Fruit fly (Drosophila melanogaster) whole organism, embryonic: ENCODE measurements around the gene CG7506.

Experiments
- Ada2b ChIP-seq: fragments of 200-800 bp; sonication (Bioruptor generic); IDR thresholded peaks from 2 replicates; pipeline ENCODE4 v1.3.6; 2022; ENCODE audit warnings: missing biosample characterization, missing genetic modification characterization
- CG10431 ChIP-seq: fragments of 200-800 bp; sonication (Bioruptor generic); optimal IDR thresholded peaks from 3 replicates; lab custom pipeline; 2018; ENCODE audit warnings: missing biosample characterization, mild to moderate bottlenecking, missing genetic modification characterization
- CG12219 ChIP-seq: fragments of 200-800 bp; sonication (Bioruptor generic); optimal IDR thresholded peaks from 3 replicates; lab custom pipeline; 2018; ENCODE audit warnings: missing biosample characterization, mild to moderate bottlenecking, missing genetic modification characterization
- CG12391 ChIP-seq: fragments of 200-800 bp; sonication (Bioruptor generic); optimal IDR thresholded peaks from 3 replicates; lab custom pipeline; 2018; ENCODE audit warnings: missing biosample characterization, mild to moderate bottlenecking, missing genetic modification characterization, moderate library complexity
- CG12769 ChIP-seq: fragments of 200-800 bp; sonication (Bioruptor generic); optimal IDR thresholded peaks from 2 replicates; lab custom pipeline; 2019; ENCODE audit warnings: missing biosample characterization, mild to moderate bottlenecking, missing genetic modification characterization, moderate library complexity
- CG14710 ChIP-seq: fragments of 200-800 bp; sonication (Bioruptor generic); optimal IDR thresholded peaks from 3 replicates; lab custom pipeline; 2019; ENCODE audit warnings: missing biosample characterization, mild to moderate bottlenecking, missing genetic modification characterization, moderate library complexity
- CG15269 ChIP-seq: fragments of 200-800 bp; sonication (Bioruptor generic); optimal IDR thresholded peaks from 2 replicates; lab custom pipeline; 2018; ENCODE audit warnings: missing biosample characterization, mild to moderate bottlenecking, missing genetic modification characterization, moderate library complexity
- CG15696 ChIP-seq: fragments of 200-800 bp; sonication (Bioruptor generic); optimal IDR thresholded peaks from 2 replicates; lab custom pipeline; 2019; ENCODE audit warnings: missing biosample characterization, mild to moderate bottlenecking, missing genetic modification characterization, moderate library complexity
- CG17328 ChIP-seq: fragments of 200-800 bp; sonication (Bioruptor generic); IDR thresholded peaks from 2 replicates; pipeline ENCODE4 v1.3.6; 2022; ENCODE audit warnings: missing biosample characterization, missing genetic modification characterization
- CG17361 ChIP-seq: fragments of 200-800 bp; sonication (Bioruptor generic); IDR thresholded peaks from 3 replicates; pipeline ENCODE4 v1.3.6; 2022; ENCODE audit warnings: missing biosample characterization, missing genetic modification characterization
- CG17829 ChIP-seq: fragments of 200-800 bp; optimal IDR thresholded peaks from 2 replicates; lab custom pipeline; 2019; ENCODE audit warnings: missing biosample characterization, mild to moderate bottlenecking, missing genetic modification characterization, moderate library complexity
- CG18599 ChIP-seq: fragments of 200-800 bp; sonication (Bioruptor generic); optimal IDR thresholded peaks from 3 replicates; lab custom pipeline; 2017; ENCODE audit warnings: missing biosample characterization, missing genetic modification characterization, mild to moderate bottlenecking, moderate library complexity, missing genetic modification reagents
- CG2129 ChIP-seq: fragments of 200-800 bp; sonication (Bioruptor generic); IDR thresholded peaks from 2 replicates; pipeline ENCODE4 v1.3.6; 2022; ENCODE audit warnings: missing biosample characterization, missing genetic modification characterization; ENCODE audit not compliant: partially characterized antibody
- CG30403 ChIP-seq: fragments of 200-800 bp; sonication (Bioruptor generic); optimal IDR thresholded peaks from 3 replicates; lab custom pipeline; 2016; ENCODE audit warnings: missing biosample characterization, missing genetic modification characterization
- CG30431 ChIP-seq: fragments of 200-800 bp; sonication (Bioruptor generic); optimal IDR thresholded peaks from 2 replicates; lab custom pipeline; 2017; ENCODE audit warnings: missing biosample characterization, missing genetic modification characterization
- CG31388 ChIP-seq: fragments of 200-800 bp; sonication (Bioruptor generic); optimal IDR thresholded peaks from 2 replicates; lab custom pipeline; 2016; ENCODE audit warnings: missing biosample characterization, missing genetic modification characterization
- CG4282 ChIP-seq: fragments of 200-800 bp; sonication (Bioruptor generic); optimal IDR thresholded peaks from 2 replicates; lab custom pipeline; 2016; ENCODE audit warnings: missing biosample characterization, missing genetic modification characterization
- CG4707 ChIP-seq: fragments of 200-800 bp; sonication (Bioruptor generic); optimal IDR thresholded peaks from 2 replicates; lab custom pipeline; 2018; ENCODE audit warnings: missing biosample characterization, mild to moderate bottlenecking, missing genetic modification characterization, moderate library complexity
- CG7556 ChIP-seq: fragments of 200-800 bp; sonication (Bioruptor generic); optimal IDR thresholded peaks from 2 replicates; lab custom pipeline; 2017; ENCODE audit warnings: missing biosample characterization, mild to moderate bottlenecking, missing genetic modification characterization
- CG9817 ChIP-seq: fragments of 200-800 bp; sonication (Bioruptor generic); optimal IDR thresholded peaks from 2 replicates; lab custom pipeline; 2018; ENCODE audit warnings: missing biosample characterization, mild to moderate bottlenecking, missing genetic modification characterization, moderate library complexity
- CkIIα-i1 ChIP-seq: fragments of 200-800 bp; sonication (Bioruptor generic); IDR thresholded peaks from 2 replicates; pipeline ENCODE4 v1.3.6; 2022; ENCODE audit warnings: missing biosample characterization, missing genetic modification characterization
- Dbx ChIP-seq: fragments of 200-800 bp; sonication (Bioruptor generic); IDR thresholded peaks from 3 replicates; pipeline ENCODE4 v1.3.6; 2022; ENCODE audit warnings: missing biosample characterization, missing genetic modification characterization
- Deaf1 ChIP-seq: fragments of 200-800 bp; optimal IDR thresholded peaks from 3 replicates; lab custom pipeline; 2019; ENCODE audit warnings: missing biosample characterization, mild to moderate bottlenecking, missing genetic modification characterization, moderate library complexity
- Dek ChIP-seq: fragments of 200-800 bp; sonication (Bioruptor generic); optimal IDR thresholded peaks from 3 replicates; lab custom pipeline; 2019; ENCODE audit warnings: missing biosample characterization, mild to moderate bottlenecking, missing genetic modification characterization, moderate library complexity
- Doc3 ChIP-seq: fragments of 200-800 bp; sonication (Bioruptor generic); IDR thresholded peaks from 3 replicates; pipeline ENCODE4 v1.3.6; 2022; ENCODE audit warnings: missing biosample characterization, missing genetic modification characterization; ENCODE audit not compliant: partially characterized antibody
- Jarid2 ChIP-seq: fragments of 200-800 bp; sonication (Bioruptor generic); optimal IDR thresholded peaks from 3 replicates; lab custom pipeline; 2017; ENCODE audit warnings: mild to moderate bottlenecking, missing biosample characterization, missing genetic modification reagents, missing genetic modification characterization
- Nf-YB ChIP-seq: fragments of 200-800 bp; sonication (Bioruptor generic); optimal IDR thresholded peaks from 3 replicates; lab custom pipeline; 2019; ENCODE audit warnings: missing biosample characterization, mild to moderate bottlenecking, missing genetic modification characterization, moderate library complexity
- Opbp ChIP-seq: fragments of 200-800 bp; sonication (Bioruptor generic); IDR thresholded peaks from 3 replicates; pipeline ENCODE4 v1.3.6; 2022; ENCODE audit warnings: missing biosample characterization, missing genetic modification characterization; ENCODE audit not compliant: partially characterized antibody
- Spps ChIP-seq: fragments of 200-800 bp; sonication (Bioruptor generic); optimal IDR thresholded peaks from 2 replicates; lab custom pipeline; 2018; ENCODE audit warnings: missing biosample characterization, mild to moderate bottlenecking, missing genetic modification characterization
- Xbp1 ChIP-seq: fragments of 200-800 bp; sonication (Bioruptor generic); optimal IDR thresholded peaks from 3 replicates; lab custom pipeline; 2016; ENCODE audit warnings: missing biosample characterization, mild to moderate bottlenecking, missing genetic modification characterization
- aop ChIP-seq: fragments of 200-800 bp; sonication (Bioruptor generic); IDR thresholded peaks from 2 replicates; pipeline ENCODE4 v1.3.6; 2022; ENCODE audit warnings: missing biosample characterization, missing genetic modification characterization
- az2 ChIP-seq: fragments of 200-800 bp; sonication (Bioruptor generic); optimal IDR thresholded peaks from 3 replicates; lab custom pipeline; 2016; ENCODE audit warnings: missing biosample characterization, missing genetic modification characterization
- bcd ChIP-seq: fragments of 200-800 bp; sonication (Bioruptor generic); optimal IDR thresholded peaks from 2 replicates; lab custom pipeline; 2017; ENCODE audit warnings: missing biosample characterization, mild to moderate bottlenecking, missing genetic modification characterization
- bowl ChIP-seq: fragments of 200-800 bp; sonication (Bioruptor generic); IDR thresholded peaks from 2 replicates; pipeline ENCODE4 v1.3.6; 2022; ENCODE audit warnings: missing biosample characterization, missing genetic modification characterization
- dm ChIP-seq: fragments of 200-800 bp; sonication (Bioruptor generic); optimal IDR thresholded peaks from 3 replicates; lab custom pipeline; 2016; ENCODE audit warnings: missing biosample characterization, missing genetic modification characterization
- fd96Cb ChIP-seq: fragments of 200-800 bp; sonication (Bioruptor generic); optimal IDR thresholded peaks from 2 replicates; lab custom pipeline; 2018; ENCODE audit warnings: missing biosample characterization, mild to moderate bottlenecking, missing genetic modification characterization, moderate library complexity
- jigr1 ChIP-seq: fragments of 200-800 bp; sonication (Bioruptor generic); IDR thresholded peaks from 3 replicates; pipeline ENCODE4 v1.3.6; 2022; ENCODE audit warnings: missing biosample characterization, missing genetic modification characterization
- klu ChIP-seq: fragments of 200-800 bp; sonication (Bioruptor generic); IDR thresholded peaks from 2 replicates; pipeline ENCODE4 v1.3.6; 2022; ENCODE audit warnings: missing biosample characterization, missing genetic modification characterization
- lab ChIP-seq: fragments of 200-800 bp; sonication (Bioruptor generic); optimal IDR thresholded peaks from 3 replicates; lab custom pipeline; 2017; ENCODE audit warnings: missing biosample characterization, missing genetic modification characterization, mild to moderate bottlenecking, moderate library complexity, missing genetic modification reagents
- mam ChIP-seq: fragments of 200-800 bp; sonication (Bioruptor generic); optimal IDR thresholded peaks from 3 replicates; lab custom pipeline; 2016; ENCODE audit warnings: missing biosample characterization, missing genetic modification characterization
- oc ChIP-seq: fragments of 200-800 bp; sonication (Bioruptor generic); optimal IDR thresholded peaks from 2 replicates; lab custom pipeline; 2018; ENCODE audit warnings: missing biosample characterization, mild to moderate bottlenecking, missing genetic modification characterization, moderate library complexity
- org-1 ChIP-seq: fragments of 200-800 bp; sonication (Bioruptor generic); optimal IDR thresholded peaks from 2 replicates; lab custom pipeline; 2017; ENCODE audit warnings: missing biosample characterization, missing genetic modification characterization
- otp ChIP-seq: fragments of 200-800 bp; sonication (Bioruptor generic); IDR thresholded peaks from 3 replicates; pipeline ENCODE4, ENCODE4 v1.3.6; 2022; ENCODE audit warnings: missing biosample characterization, missing genetic modification characterization
- pan ChIP-seq, 4 experiments: fragments of >200 bp in 3 of 4; fragments of 200-800 bp in 1 of 4; sonication (Bioruptor generic) in 1 of 4; optimal IDR thresholded peaks in 3 of 4; IDR thresholded peaks in 1 of 4; 2 replicates each; pipeline versions ENCODE4 v1.3.6 to Lab custom; 2017 to 2022; ENCODE audit warnings: missing biosample characterization in 2 of 4, missing genetic modification characterization in 2 of 4, mixed read lengths in 1 of 4
- ranshi ChIP-seq: fragments of 200-800 bp; sonication (Bioruptor generic); IDR thresholded peaks from 2 replicates; pipeline ENCODE4 v1.3.6; 2022; ENCODE audit warnings: missing biosample characterization, missing genetic modification characterization
- sisA ChIP-seq: fragments of 200-800 bp; sonication (Bioruptor generic); IDR thresholded peaks from 2 replicates; pipeline ENCODE4 v1.3.6; 2022; ENCODE audit warnings: missing biosample characterization, missing genetic modification characterization
- slp2 ChIP-seq: fragments of 200-800 bp; sonication (Bioruptor generic); optimal IDR thresholded peaks from 2 replicates; lab custom pipeline; 2016; ENCODE audit warnings: missing biosample characterization, missing genetic modification characterization
- stc ChIP-seq: fragments of 200-800 bp; sonication (Bioruptor generic); IDR thresholded peaks from 2 replicates; pipeline ENCODE4 v1.3.6; 2022; ENCODE audit warnings: missing biosample characterization, missing genetic modification characterization
- trh ChIP-seq: fragments of 200-800 bp; sonication (Bioruptor generic); optimal IDR thresholded peaks from 2 replicates; lab custom pipeline; 2016; ENCODE audit warnings: missing biosample characterization, missing genetic modification characterization
- twi ChIP-seq: fragments of 200-800 bp; optimal IDR thresholded peaks from 2 replicates; lab custom pipeline; 2019; ENCODE audit warnings: missing biosample characterization, mild to moderate bottlenecking, missing genetic modification characterization, moderate library complexity

The CG7506 gene

DNA sequence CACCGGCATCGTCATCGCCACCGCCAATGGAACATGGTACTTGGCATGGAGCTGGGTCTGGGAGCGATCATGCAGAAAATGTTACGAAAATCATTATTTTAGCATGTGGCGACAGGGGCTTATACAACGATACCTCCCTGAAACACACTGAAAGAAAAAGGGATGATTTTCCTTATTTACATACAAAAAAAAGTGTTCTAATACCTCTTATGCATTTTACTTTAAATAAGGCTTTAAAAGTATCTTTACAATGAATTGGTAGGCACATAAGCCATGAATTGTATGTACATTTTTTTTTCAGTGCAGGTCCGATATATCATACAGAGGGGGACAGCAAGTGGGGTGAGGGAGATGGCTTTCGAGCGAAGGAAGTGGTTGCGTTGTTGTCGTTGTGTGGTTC lies 27.2 kb downstream of the CG7506 start (continued):
- TF ChIP-seq Jarid2 (no peak), CG14710 (peak; percentile 41), pan (optimal IDR thresholded peaks at IDR 0.05; lab: Kevin White, UChicago) (no peak), pan (GFP tag; optimal IDR thresholded peaks at IDR 0.05 in 1 of 2, IDR thresholded peaks at IDR 0.05 in 1 of 2) (peak in 1 of 2 experiments; percentile 39), CkIIα-i1 (GFP tag; lab: Robert Waterston, UW) (no peak), ranshi (GFP tag; lab: Robert Waterston, UW) (peak; percentile 46; the same call in 1 of the 2 replicates), oc (peak; percentile 13), Dek (tag; lab: Kevin White, UChicago) (peak; percentile 13), CG12391 (peak; percentile 51), mam (GFP tag; lab: Kevin White, UChicago) (peak; percentile 40), CG18599 (GFP tag; lab: Kevin White, UChicago) (peak; percentile 41), az2 (GFP tag; lab: Kevin White, UChicago) (peak; percentile 53), CG9817 (tag; lab: Kevin White, UChicago) (peak; percentile 41), stc (GFP tag; lab: Robert Waterston, UW) (no peak), bcd (peak; percentile 22), Ada2b (peak; percentile 54), CG4707 (GFP tag; lab: Kevin White, UChicago) (no peak), CG15696 (tag; lab: Kevin White, UChicago) (peak; percentile 30), klu (GFP tag; lab: Robert Waterston, UW) (no peak), CG7556 (GFP tag; lab: Kevin White, UChicago) (peak; percentile 10), CG30431 (GFP tag; lab: Kevin White, UChicago) (peak; percentile 9), CG17361 (GFP tag; lab: Robert Waterston, UW) (0 out of 3 replicates have a peak, but pooled peaks have one; percentile 26), CG10431 (GFP tag; lab: Kevin White, UChicago) (no peak), Doc3 (GFP tag; lab: Robert Waterston, UW) (no peak), fd96Cb (tag; lab: Kevin White, UChicago) (peak; percentile 43), lab (peak; percentile 45), CG17328 (GFP tag; lab: Robert Waterston, UW) (peak; percentile 54; the same call in 1 of the 2 replicates), Dbx (GFP tag; lab: Robert Waterston, UW) (0 out of 3 replicates have a peak, but pooled peaks have one; percentile 25), dm (GFP tag; lab: Kevin White, UChicago) (no peak), CG2129 (GFP tag; lab: Robert Waterston, UW) (no peak), CG15269 (tag; lab: Kevin White, UChicago) (peak; percentile 45), CG30403 (GFP tag; lab: Kevin White, UChicago) (peak; percentile 38), otp (GFP tag; lab: Robert Waterston, UW) (0 out of 3 replicates have a peak, but pooled peaks have one; percentile 14), bowl (no peak), CG17829 (tag; lab: Kevin White, UChicago) (peak; percentile 16), CG12769 (peak; percentile 29), twi (tag; lab: Kevin White, UChicago) (no peak), aop (GFP tag; lab: Robert Waterston, UW) (no peak), org-1 (no peak), CG31388 (GFP tag; lab: Kevin White, UChicago) (no peak), Opbp (GFP tag; lab: Robert Waterston, UW) (no peak), CG12219 (peak; percentile 17), Xbp1 (GFP tag; lab: Kevin White, UChicago) (peak; percentile 43), Deaf1 (tag; lab: Kevin White, UChicago) (peak; percentile 18), CG4282 (GFP tag; lab: Kevin White, UChicago) (no peak), slp2 (no peak), jigr1 (GFP tag; lab: Robert Waterston, UW) (no peak), trh (no peak), sisA (GFP tag; lab: Robert Waterston, UW) (peak; percentile 51; the same call in 1 of the 2 replicates), Spps (tag; lab: Kevin White, UChicago) (no peak), Nf-YB (GFP tag; lab: Kevin White, UChicago) (no peak)
